Worm (Caenorhabditis elegans) whole organism, L3 larva: ENCODE data around the gene T25B2.1.

Experiments
- elt-3 ChIP-seq, 3 experiments: fragments of 150-350 bp in 1 of 3; sonication (generic microtip) in 2 of 3; optimal IDR thresholded peaks; 2 replicates in 2 of 3; 4 replicates in 1 of 3; lab custom pipeline; 2014 to 2017; ENCODE audit warnings: missing biosample characterization in 3 of 3, missing genetic modification characterization in 3 of 3
- fkh-10 ChIP-seq: sonication (generic microtip); optimal IDR thresholded peaks from 2 replicates; lab custom pipeline; 2017; ENCODE audit warnings: missing biosample characterization, missing genetic modification reagents, missing genetic modification characterization
- fos-1 ChIP-seq: fragments of 150-350 bp; optimal IDR thresholded peaks from 2 replicates; lab custom pipeline; 2014; ENCODE audit warnings: missing biosample characterization, missing genetic modification characterization
- hmg-11 ChIP-seq: sonication (generic microtip); optimal IDR thresholded peaks from 2 replicates; lab custom pipeline; 2016; ENCODE audit warnings: missing genetic modification characterization, missing compliant biosample characterization
- lin-15B ChIP-seq: fragments of 150-350 bp; optimal IDR thresholded peaks from 2 replicates; lab custom pipeline; 2014; ENCODE audit warnings: missing biosample characterization, missing genetic modification characterization
- lin-39 ChIP-seq: fragments of 150-350 bp; optimal IDR thresholded peaks from 2 replicates; lab custom pipeline; 2018; ENCODE audit warnings: missing biosample characterization, missing genetic modification reagents, missing genetic modification characterization
- nhr-12 ChIP-seq: fragments of 150-350 bp; optimal IDR thresholded peaks from 2 replicates; lab custom pipeline; 2014; ENCODE audit warnings: missing biosample characterization, missing genetic modification characterization
- pqm-1 ChIP-seq: fragments of 150-350 bp; optimal IDR thresholded peaks from 2 replicates; lab custom pipeline; 2017; ENCODE audit warnings: missing biosample characterization, missing genetic modification characterization, inconsistent platforms
- snpc-4 ChIP-seq: fragments of 150-350 bp; optimal IDR thresholded peaks from 2 replicates; lab custom pipeline; 2014; ENCODE audit warnings: missing biosample characterization, missing genetic modification characterization
- tbx-2 ChIP-seq: sonication (generic microtip); optimal IDR thresholded peaks from 2 replicates; lab custom pipeline; 2016; ENCODE audit warnings: mild to moderate bottlenecking, missing genetic modification characterization, missing compliant biosample characterization
- unc-39 ChIP-seq: sonication (generic microtip); optimal IDR thresholded peaks from 4 replicates; lab custom pipeline; 2017; ENCODE audit warnings: missing biosample characterization, missing genetic modification characterization
- unc-62 ChIP-seq: fragments of 150-350 bp; sonication (generic microtip); optimal IDR thresholded peaks from 4 replicates; lab custom pipeline; 2014; ENCODE audit warnings: missing biosample characterization, missing genetic modification reagents, missing genetic modification characterization

DNA sequence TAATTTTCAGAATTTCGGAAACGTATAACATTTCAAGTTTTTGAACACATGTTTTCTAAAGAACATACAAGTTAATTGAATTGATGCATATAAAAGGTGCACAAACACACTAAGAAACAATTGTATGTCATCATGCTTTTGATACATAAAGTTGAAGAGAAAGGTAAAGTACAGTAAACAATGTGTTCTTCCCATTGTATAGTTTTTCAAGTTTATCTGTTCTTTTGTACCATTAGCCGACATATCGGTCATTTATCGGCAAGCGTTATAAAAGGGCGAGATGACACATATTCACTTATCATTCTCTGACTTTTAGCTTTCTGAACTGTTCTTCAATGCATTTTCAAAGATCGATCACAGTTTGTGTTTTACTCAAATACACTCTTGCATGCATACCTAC lies 16.2 kb downstream of the T25B2.1 start, which contains the start of gene T13C5.9:
- TF ChIP-seq fkh-10 (GFP tag; lab: Kevin White, UChicago) (no peak), unc-62 (GFP tag; lab: Kevin White, UChicago) (no peak), lin-39 (tag; lab: Kevin White, UChicago) (no peak), tbx-2 (no peak), snpc-4 (tag; lab: Kevin White, UChicago) (no peak), pqm-1 (tag; lab: Kevin White, UChicago) (no peak), hmg-11 (tag; lab: Kevin White, UChicago) (no peak), lin-15B (no peak), fos-1 (tag; lab: Kevin White, UChicago) (no peak), unc-39 (tag; lab: Kevin White, UChicago) (no peak), nhr-12 (tag; lab: Kevin White, UChicago) (no peak), elt-3 (tag; optimal IDR thresholded peaks at IDR 0.05; lab: Kevin White, UChicago) (no peak)
